Worm (Caenorhabditis elegans) whole organism, late embryonic: Measurements from ENCODE around the gene clec-117.

Experiments used
- C08G9.2 ChIP-seq: sonication (generic microtip); optimal IDR thresholded peaks from 2 replicates; lab custom pipeline; 2016; ENCODE audit warnings: mild to moderate bottlenecking, missing genetic modification characterization, moderate library complexity, missing compliant biosample characterization
- F13H6.1 ChIP-seq: sonication (generic microtip); optimal IDR thresholded peaks from 2 replicates; lab custom pipeline; 2016; ENCODE audit warnings: missing genetic modification characterization, missing compliant biosample characterization
- K02D7.2 ChIP-seq: sonication (generic microtip); optimal IDR thresholded peaks from 2 replicates; lab custom pipeline; 2017; ENCODE audit warnings: mild to moderate bottlenecking, missing genetic modification characterization, missing compliant biosample characterization
- T23F11.4 ChIP-seq: fragments of 200-800 bp; sonication (Bioruptor generic); optimal IDR thresholded peaks from 2 replicates; lab custom pipeline; 2018; ENCODE audit warnings: mild to moderate bottlenecking, missing genetic modification characterization, missing compliant biosample characterization
- ahr-1 ChIP-seq: sonication (generic microtip); optimal IDR thresholded peaks from 2 replicates; lab custom pipeline; 2016; ENCODE audit warnings: missing genetic modification characterization, missing compliant biosample characterization
- ama-1 ChIP-seq: fragments of 150-350 bp; optimal IDR thresholded peaks from 2 replicates; lab custom pipeline; 2014
- ceh-14 ChIP-seq: sonication (generic microtip); optimal IDR thresholded peaks from 2 replicates; lab custom pipeline; 2016; ENCODE audit warnings: missing genotype, missing genetic modification characterization, missing compliant biosample characterization
- ceh-19 ChIP-seq: fragments of 200-800 bp; sonication (Bioruptor generic); optimal IDR thresholded peaks from 2 replicates; lab custom pipeline; 2018; ENCODE audit warnings: mild to moderate bottlenecking, missing genetic modification characterization, missing compliant biosample characterization
- ceh-2 ChIP-seq: sonication (generic microtip); optimal IDR thresholded peaks from 2 replicates; lab custom pipeline; 2016; ENCODE audit warnings: missing genotype, missing genetic modification characterization, missing compliant biosample characterization
- ceh-22 ChIP-seq: sonication (generic microtip); optimal IDR thresholded peaks from 2 replicates; lab custom pipeline; 2017; ENCODE audit warnings: missing biosample characterization, missing genetic modification characterization
- ceh-24 ChIP-seq: sonication (generic microtip); optimal IDR thresholded peaks from 2 replicates; lab custom pipeline; 2016; ENCODE audit warnings: mild to moderate bottlenecking, missing genetic modification characterization, missing compliant biosample characterization
- ceh-31 ChIP-seq: sonication (generic microtip); optimal IDR thresholded peaks from 2 replicates; lab custom pipeline; 2016; ENCODE audit warnings: missing genetic modification characterization, missing compliant biosample characterization
- ceh-34 ChIP-seq: sonication (generic microtip); optimal IDR thresholded peaks from 2 replicates; lab custom pipeline; 2016; ENCODE audit warnings: mild to moderate bottlenecking, missing genetic modification characterization, missing compliant biosample characterization
- ceh-45 ChIP-seq: fragments of 200-800 bp; sonication (Bioruptor generic); IDR thresholded peaks from 2 replicates; pipeline ENCODE4 v1.3.6; 2022; ENCODE audit warnings: missing genetic modification reagents, missing genetic modification characterization, missing compliant biosample characterization
- ceh-6 ChIP-seq: fragments of 200-800 bp; sonication (Bioruptor generic); optimal IDR thresholded peaks from 2 replicates; lab custom pipeline; 2018; ENCODE audit warnings: mild to moderate bottlenecking, missing genetic modification characterization, missing compliant biosample characterization
- ceh-9 ChIP-seq: sonication (generic microtip); optimal IDR thresholded peaks from 2 replicates; lab custom pipeline; 2016; ENCODE audit warnings: mild to moderate bottlenecking, missing genetic modification characterization, inconsistent platforms, missing compliant biosample characterization
- dmd-4 ChIP-seq: sonication (generic microtip); optimal IDR thresholded peaks from 2 replicates; lab custom pipeline; 2016; ENCODE audit warnings: borderline replicate concordance, missing genetic modification characterization, missing compliant biosample characterization
- dve-1 ChIP-seq: sonication (generic microtip); optimal IDR thresholded peaks from 2 replicates; lab custom pipeline; 2017; ENCODE audit warnings: antibody characterized with exemption, mild to moderate bottlenecking, missing genetic modification characterization, missing compliant biosample characterization
- elt-2 ChIP-seq: sonication (generic microtip); optimal IDR thresholded peaks from 2 replicates; lab custom pipeline; 2016; ENCODE audit warnings: missing genetic modification reagents, missing genetic modification characterization, missing compliant biosample characterization
- eyg-1 ChIP-seq: sonication (generic microtip); optimal IDR thresholded peaks from 2 replicates; lab custom pipeline; 2016; ENCODE audit warnings: missing genotype, missing genetic modification characterization, missing compliant biosample characterization
- fax-1 ChIP-seq: sonication (generic microtip); optimal IDR thresholded peaks from 2 replicates; lab custom pipeline; 2016; ENCODE audit warnings: missing genotype, missing genetic modification characterization, missing compliant biosample characterization
- fkh-10 ChIP-seq: fragments of 150-350 bp; optimal IDR thresholded peaks from 2 replicates; lab custom pipeline; 2014; ENCODE audit warnings: missing biosample characterization, missing genetic modification reagents, missing genetic modification characterization
- fkh-6 ChIP-seq: sonication (generic microtip); optimal IDR thresholded peaks from 2 replicates; lab custom pipeline; 2016; ENCODE audit warnings: missing genetic modification characterization, missing compliant biosample characterization
- gmeb-2 ChIP-seq: sonication (generic microtip); optimal IDR thresholded peaks from 2 replicates; lab custom pipeline; 2016; ENCODE audit warnings: missing genetic modification characterization, inconsistent platforms, missing compliant biosample characterization
- hlh-13 ChIP-seq: fragments of 200-800 bp; sonication (Bioruptor generic); optimal IDR thresholded peaks from 2 replicates; lab custom pipeline; 2018; ENCODE audit warnings: mild to moderate bottlenecking, missing genetic modification characterization, missing compliant biosample characterization
- hlh-15 ChIP-seq: sonication (generic microtip); optimal IDR thresholded peaks from 2 replicates; lab custom pipeline; 2016; ENCODE audit warnings: missing genetic modification characterization, missing compliant biosample characterization
- hlh-30 ChIP-seq: sonication (generic microtip); optimal IDR thresholded peaks from 2 replicates; lab custom pipeline; 2017; ENCODE audit warnings: antibody characterized with exemption, missing genetic modification characterization, missing compliant biosample characterization; ENCODE audit not compliant: insufficient read depth
- hlh-6 ChIP-seq: sonication (generic microtip); optimal IDR thresholded peaks from 2 replicates; lab custom pipeline; 2016; ENCODE audit warnings: missing genotype, missing genetic modification characterization, missing compliant biosample characterization
- hlh-8 ChIP-seq: sonication (generic microtip); optimal IDR thresholded peaks from 2 replicates; lab custom pipeline; 2016; ENCODE audit warnings: missing genotype, missing genetic modification characterization, missing compliant biosample characterization
- lim-6 ChIP-seq: sonication (generic microtip); optimal IDR thresholded peaks from 2 replicates; lab custom pipeline; 2016; ENCODE audit warnings: missing genetic modification characterization, missing compliant biosample characterization
- lin-11 ChIP-seq: fragments of 200-800 bp; sonication (Bioruptor generic); optimal IDR thresholded peaks from 2 replicates; lab custom pipeline; 2018; ENCODE audit warnings: mild to moderate bottlenecking, missing genetic modification characterization, missing compliant biosample characterization
- nfya-1 ChIP-seq: sonication (generic microtip); optimal IDR thresholded peaks from 2 replicates; lab custom pipeline; 2017; ENCODE audit warnings: missing genetic modification characterization, mild to moderate bottlenecking, missing compliant biosample characterization, antibody characterized with exemption, moderate library complexity
- nhr-11 ChIP-seq: fragments of 150-350 bp; optimal IDR thresholded peaks from 2 replicates; lab custom pipeline; 2014; ENCODE audit warnings: missing biosample characterization, missing genetic modification characterization
- nhr-232 ChIP-seq: sonication (generic microtip); optimal IDR thresholded peaks from 2 replicates; lab custom pipeline; 2016; ENCODE audit warnings: missing genetic modification characterization, missing compliant biosample characterization
- pag-3 ChIP-seq: sonication (generic microtip); optimal IDR thresholded peaks from 2 replicates; lab custom pipeline; 2016; ENCODE audit warnings: missing compliant biosample characterization, missing genetic modification characterization, borderline replicate concordance
- pax-1 ChIP-seq: fragments of 150-350 bp; optimal IDR thresholded peaks from 2 replicates; lab custom pipeline; 2014; ENCODE audit warnings: missing biosample characterization, missing genetic modification characterization
- pha-2 ChIP-seq: sonication (generic microtip); optimal IDR thresholded peaks from 2 replicates; lab custom pipeline; 2017; ENCODE audit warnings: mild to moderate bottlenecking, missing genetic modification characterization, missing compliant biosample characterization
- pha-4 ChIP-seq: fragments of 150-350 bp; optimal IDR thresholded peaks from 2 replicates; lab custom pipeline; 2018; ENCODE audit warnings: missing biosample characterization, missing genetic modification reagents, missing genetic modification characterization
- sdc-2 ChIP-seq: sonication (generic microtip); optimal IDR thresholded peaks from 2 replicates; lab custom pipeline; 2016; ENCODE audit warnings: missing genotype, missing genetic modification characterization, missing compliant biosample characterization
- sox-2 ChIP-seq: fragments of 200-800 bp; sonication (Bioruptor generic); IDR thresholded peaks from 2 replicates; pipeline ENCODE4 v1.3.6; 2022; ENCODE audit warnings: missing genetic modification reagents, missing genetic modification characterization, missing compliant biosample characterization
- sox-4 ChIP-seq: sonication (generic microtip); optimal IDR thresholded peaks from 2 replicates; lab custom pipeline; 2017; ENCODE audit warnings: mild to moderate bottlenecking, missing genetic modification characterization, inconsistent platforms, missing compliant biosample characterization
- syd-9 ChIP-seq: sonication (generic microtip); optimal IDR thresholded peaks from 2 replicates; lab custom pipeline; 2016; ENCODE audit warnings: mild to moderate bottlenecking, missing genetic modification characterization, moderate library complexity, missing compliant biosample characterization
- tbx-2 ChIP-seq: sonication (generic microtip); optimal IDR thresholded peaks from 2 replicates; lab custom pipeline; 2016; ENCODE audit warnings: missing genetic modification characterization, missing compliant biosample characterization
- unc-42 ChIP-seq: sonication (generic microtip); optimal IDR thresholded peaks from 2 replicates; lab custom pipeline; 2016; ENCODE audit warnings: missing genotype, missing genetic modification characterization, missing compliant biosample characterization
- unc-86 ChIP-seq: sonication (generic microtip); optimal IDR thresholded peaks from 2 replicates; lab custom pipeline; 2016; ENCODE audit warnings: missing genetic modification characterization, missing compliant biosample characterization

Gene clec-117

ce11 chrII:323048-323776 is 26.4 kb upstream of the clec-117 start, which contains the start of gene K01A2.10 (continued):
- TF ChIP-seq hlh-8 (tag; lab: Kevin White, UChicago) (no peak), C08G9.2 (tag; lab: Kevin White, UChicago) (no peak), sox-4 (no peak), fkh-10 (GFP tag; lab: Kevin White, UChicago) (no peak), unc-86 (tag; lab: Kevin White, UChicago) (no peak), elt-2 (tag; lab: Kevin White, UChicago) (no peak), hlh-15 (tag; lab: Kevin White, UChicago) (no peak), ceh-9 (tag; lab: Kevin White, UChicago) (no peak), ceh-14 (no peak), ahr-1 (tag; lab: Kevin White, UChicago) (no peak), pha-2 (tag; lab: Kevin White, UChicago) (no peak), lin-11 (tag; lab: Kevin White, UChicago) (no peak), ceh-22 (tag; lab: Kevin White, UChicago) (no peak), syd-9 (no peak), ceh-6 (GFP tag; lab: Kevin White, UChicago) (no peak), ceh-45 (no peak), T23F11.4 (GFP tag; lab: Kevin White, UChicago) (no peak), unc-42 (tag; lab: Kevin White, UChicago) (peak; percentile 54), fax-1 (tag; lab: Kevin White, UChicago) (no peak), sdc-2 (peak; percentile 12), dve-1 (tag; lab: Kevin White, UChicago) (no peak), nhr-232 (tag; lab: Kevin White, UChicago) (no peak), pha-4 (tag; lab: Kevin White, UChicago) (no peak), gmeb-2 (tag; lab: Kevin White, UChicago) (no peak), hlh-6 (tag; lab: Kevin White, UChicago) (peak; percentile 21), ceh-2 (tag; lab: Kevin White, UChicago) (no peak), dmd-4 (no peak), nhr-11 (tag; lab: Kevin White, UChicago) (no peak), tbx-2 (tag; lab: Kevin White, UChicago) (peak; percentile 23), sox-2 (GFP tag; lab: Robert Waterston, UW) (no peak), pag-3 (tag; lab: Kevin White, UChicago) (no peak), ceh-31 (tag; lab: Kevin White, UChicago) (peak; percentile 47), ceh-34 (tag; lab: Kevin White, UChicago) (no peak), pax-1 (tag; lab: Kevin White, UChicago) (no peak), hlh-13 (GFP tag; lab: Kevin White, UChicago) (no peak), hlh-30 (tag; lab: Kevin White, UChicago) (peak; percentile 63), lim-6 (no peak), ceh-24 (tag; lab: Kevin White, UChicago) (no peak), F13H6.1 (tag; lab: Kevin White, UChicago) (no peak)

ce11 chrII:321183-321582 is 24.4 kb upstream of the clec-117 start:
- TF ChIP-seq nhr-232 (tag; lab: Kevin White, UChicago), result no peak
- no peak for TF ChIP-seq sox-2 (GFP tag; lab: Robert Waterston, UW)
- TF ChIP-seq fax-1 (tag; lab: Kevin White, UChicago), result no peak
- no peak for TF ChIP-seq tbx-2 (tag; lab: Kevin White, UChicago)
- TF ChIP-seq nfya-1 (tag; lab: Kevin White, UChicago), result no peak
- no peak for TF ChIP-seq K02D7.2 (tag; lab: Kevin White, UChicago)
- TF ChIP-seq ceh-19 (GFP tag; lab: Kevin White, UChicago), result no peak
- TF ChIP-seq eyg-1 (tag; lab: Kevin White, UChicago), result no peak
- TF ChIP-seq ceh-24 (tag; lab: Kevin White, UChicago), result no peak
- no peak for TF ChIP-seq unc-86 (tag; lab: Kevin White, UChicago)
- no peak for TF ChIP-seq F13H6.1 (tag; lab: Kevin White, UChicago)
- TF ChIP-seq fkh-6 (tag; lab: Kevin White, UChicago), result no peak
- TF ChIP-seq ama-1, result no peak
- TF ChIP-seq ceh-31 (tag; lab: Kevin White, UChicago), result no peak
- TF ChIP-seq pha-2 (tag; lab: Kevin White, UChicago), result no peak
- no peak for TF ChIP-seq dmd-4
- TF ChIP-seq dve-1 (tag; lab: Kevin White, UChicago), result no peak
- no peak for TF ChIP-seq T23F11.4 (GFP tag; lab: Kevin White, UChicago)
- TF ChIP-seq C08G9.2 (tag; lab: Kevin White, UChicago), result no peak
